Fruit fly (Drosophila melanogaster) whole organism, embryonic: ENCODE data around the gene Neurl4.

Experiments
- ATbp ChIP-seq: fragments of 200-800 bp; sonication (Bioruptor generic); optimal IDR thresholded peaks from 2 replicates; lab custom pipeline; 2017; ENCODE audit warnings: missing biosample characterization, mild to moderate bottlenecking, missing genetic modification characterization, missing genetic modification reagents
- Bgb ChIP-seq: fragments of 200-800 bp; sonication (Bioruptor generic); IDR thresholded peaks from 2 replicates; pipeline ENCODE4 v1.3.6; 2022; ENCODE audit warnings: missing biosample characterization, missing genetic modification characterization; ENCODE audit not compliant: partially characterized antibody
- CG1024 ChIP-seq: fragments of 200-800 bp; sonication (Bioruptor generic); IDR thresholded peaks from 2 replicates; pipeline ENCODE4 v1.3.6; 2022; ENCODE audit warnings: missing biosample characterization, missing genetic modification characterization
- CG10274 ChIP-seq: fragments of 200-800 bp; sonication (Bioruptor generic); optimal IDR thresholded peaks from 3 replicates; lab custom pipeline; 2017; ENCODE audit warnings: missing biosample characterization, mild to moderate bottlenecking, missing genetic modification characterization
- CG10431 ChIP-seq: fragments of 200-800 bp; sonication (Bioruptor generic); optimal IDR thresholded peaks from 3 replicates; lab custom pipeline; 2018; ENCODE audit warnings: missing biosample characterization, mild to moderate bottlenecking, missing genetic modification characterization
- CG10462 ChIP-seq: fragments of 200-800 bp; sonication (Bioruptor generic); optimal IDR thresholded peaks from 2 replicates; lab custom pipeline; 2016; ENCODE audit warnings: missing biosample characterization, missing genetic modification characterization
- CG10543 ChIP-seq: fragments of 200-800 bp; sonication (Bioruptor generic); optimal IDR thresholded peaks from 3 replicates; lab custom pipeline; 2017; ENCODE audit warnings: missing biosample characterization, mild to moderate bottlenecking, missing genetic modification characterization, moderate library complexity
- CG10979 ChIP-seq: fragments of 200-800 bp; sonication (Bioruptor generic); optimal IDR thresholded peaks from 2 replicates; lab custom pipeline; 2018; ENCODE audit warnings: missing biosample characterization, mild to moderate bottlenecking, missing genetic modification characterization, moderate library complexity
- CG11456 ChIP-seq: fragments of 200-800 bp; sonication (Bioruptor generic); IDR thresholded peaks from 3 replicates; pipeline ENCODE4 v1.3.6; 2022; ENCODE audit warnings: missing biosample characterization, missing genetic modification characterization
- CG12155 ChIP-seq: fragments of 200-800 bp; sonication (Bioruptor generic); optimal IDR thresholded peaks from 3 replicates; lab custom pipeline; 2016; ENCODE audit warnings: missing biosample characterization, missing genetic modification characterization
- CG13287 ChIP-seq: fragments of 200-800 bp; sonication (Bioruptor generic); IDR thresholded peaks from 2 replicates; pipeline ENCODE4 v1.3.6; 2022; ENCODE audit warnings: missing biosample characterization, missing genetic modification characterization; ENCODE audit not compliant: partially characterized antibody
- CG14050 ChIP-seq: fragments of 200-800 bp; sonication (Bioruptor generic); IDR thresholded peaks from 3 replicates; pipeline ENCODE4 v1.3.6; 2022; ENCODE audit warnings: missing biosample characterization, missing genetic modification characterization
- CG14441 ChIP-seq: fragments of 200-800 bp; sonication (Bioruptor generic); IDR thresholded peaks from 2 replicates; pipeline ENCODE4 v1.3.6; 2022; ENCODE audit warnings: missing biosample characterization, missing genetic modification characterization
- CG1792 ChIP-seq: fragments of 200-800 bp; sonication (Bioruptor generic); optimal IDR thresholded peaks from 2 replicates; lab custom pipeline; 2016; ENCODE audit warnings: missing biosample characterization, missing genetic modification characterization
- CG2199 ChIP-seq: fragments of 200-800 bp; sonication (Bioruptor generic); IDR thresholded peaks from 3 replicates; pipeline ENCODE4 v1.3.6; 2022; ENCODE audit warnings: missing biosample characterization, missing genetic modification characterization
- CG34422 ChIP-seq: fragments of 200-800 bp; sonication (Bioruptor generic); IDR thresholded peaks from 3 replicates; pipeline ENCODE4 v1.3.6; 2022; ENCODE audit warnings: missing biosample characterization, missing genetic modification characterization
- CG3847 ChIP-seq: fragments of 200-800 bp; sonication (Bioruptor generic); IDR thresholded peaks from 2 replicates; pipeline ENCODE4 v1.3.6; 2022; ENCODE audit warnings: missing biosample characterization, missing genetic modification characterization
- CG42726 ChIP-seq: fragments of 200-800 bp; sonication (Bioruptor generic); IDR thresholded peaks from 2 replicates; pipeline ENCODE4 v1.3.6; 2022; ENCODE audit warnings: missing biosample characterization, missing genetic modification characterization; ENCODE audit not compliant: partially characterized antibody
- CG43689 ChIP-seq: fragments of 200-800 bp; sonication (Bioruptor generic); IDR thresholded peaks from 2 replicates; pipeline ENCODE4 v1.3.6; 2022; ENCODE audit warnings: missing biosample characterization, missing genetic modification characterization
- CG6254 ChIP-seq: fragments of 200-800 bp; sonication (Bioruptor generic); optimal IDR thresholded peaks from 3 replicates; lab custom pipeline; 2017; ENCODE audit warnings: mild to moderate bottlenecking, missing biosample characterization, missing genetic modification reagents, missing genetic modification characterization
- CG6654 ChIP-seq: fragments of 200-800 bp; sonication (Bioruptor generic); optimal IDR thresholded peaks from 2 replicates; lab custom pipeline; 2017; ENCODE audit warnings: missing biosample characterization, mild to moderate bottlenecking, missing genetic modification characterization
- CG6791 ChIP-seq: fragments of 200-800 bp; sonication (Bioruptor generic); IDR thresholded peaks from 3 replicates; pipeline ENCODE4 v1.3.6; 2022; ENCODE audit warnings: missing biosample characterization, missing genetic modification characterization; ENCODE audit not compliant: partially characterized antibody
- CG8359 ChIP-seq: fragments of 200-800 bp; sonication (Bioruptor generic); optimal IDR thresholded peaks from 2 replicates; lab custom pipeline; 2017; ENCODE audit warnings: missing biosample characterization, mild to moderate bottlenecking, missing genetic modification characterization, borderline replicate concordance
- CG8924 ChIP-seq: fragments of 200-800 bp; optimal IDR thresholded peaks from 3 replicates; lab custom pipeline; 2019; ENCODE audit warnings: missing biosample characterization, mild to moderate bottlenecking, missing genetic modification characterization, moderate library complexity
- CG9437 ChIP-seq: fragments of 200-800 bp; sonication (Bioruptor generic); optimal IDR thresholded peaks from 2 replicates; lab custom pipeline; 2018; ENCODE audit warnings: missing biosample characterization, mild to moderate bottlenecking, missing genetic modification characterization
- CG9609 ChIP-seq: fragments of 200-800 bp; sonication (Bioruptor generic); optimal IDR thresholded peaks from 3 replicates; lab custom pipeline; 2016; ENCODE audit warnings: missing biosample characterization, missing genetic modification characterization
- Camta ChIP-seq: fragments of 200-800 bp; sonication (Bioruptor generic); optimal IDR thresholded peaks from 2 replicates; lab custom pipeline; 2016; ENCODE audit warnings: missing biosample characterization, missing genetic modification characterization
- Fer2 ChIP-seq: fragments of 200-800 bp; sonication (Bioruptor generic); optimal IDR thresholded peaks from 2 replicates; lab custom pipeline; 2018; ENCODE audit warnings: missing biosample characterization, mild to moderate bottlenecking, missing genetic modification characterization, moderate library complexity
- Meics ChIP-seq: fragments of 200-800 bp; sonication (Bioruptor generic); optimal IDR thresholded peaks from 2 replicates; lab custom pipeline; 2017; ENCODE audit warnings: missing biosample characterization, mild to moderate bottlenecking, missing genetic modification characterization
- NC2β ChIP-seq: fragments of 200-800 bp; sonication (Bioruptor generic); optimal IDR thresholded peaks from 2 replicates; lab custom pipeline; 2016; ENCODE audit warnings: missing biosample characterization, missing genetic modification characterization
- Nf-YA ChIP-seq: fragments of 200-800 bp; sonication (Bioruptor generic); IDR thresholded peaks from 2 replicates; pipeline ENCODE4 v1.3.6; 2022; ENCODE audit warnings: missing biosample characterization, missing genetic modification characterization
- PHDP ChIP-seq: fragments of 200-800 bp; sonication (Bioruptor generic); optimal IDR thresholded peaks from 3 replicates; lab custom pipeline; 2018; ENCODE audit warnings: missing biosample characterization, mild to moderate bottlenecking, missing genetic modification characterization, moderate library complexity
- Taf1 ChIP-seq: fragments of 200-800 bp; sonication (Bioruptor generic); IDR thresholded peaks from 2 replicates; pipeline ENCODE4 v1.3.6; 2022; ENCODE audit warnings: missing biosample characterization, missing genetic modification characterization
- bcd ChIP-seq: fragments of 200-800 bp; sonication (Bioruptor generic); optimal IDR thresholded peaks from 2 replicates; lab custom pipeline; 2017; ENCODE audit warnings: missing biosample characterization, mild to moderate bottlenecking, missing genetic modification characterization
- cad ChIP-seq: fragments of >200 bp; optimal IDR thresholded peaks from 2 replicates; lab custom pipeline; 2017; ENCODE audit warnings: missing biosample characterization, missing genetic modification characterization
- caup ChIP-seq: fragments of 200-800 bp; sonication (Bioruptor generic); optimal IDR thresholded peaks from 3 replicates; lab custom pipeline; 2017; ENCODE audit warnings: missing biosample characterization, mild to moderate bottlenecking, missing genetic modification characterization, moderate library complexity; ENCODE audit not compliant: severe bottlenecking
- eve ChIP-seq, 2 experiments: fragments of >200 bp; optimal IDR thresholded peaks; 2 replicates each; lab custom pipeline; 2017; ENCODE audit warnings: missing biosample characterization in 2 of 2, missing genetic modification characterization in 2 of 2
- fru ChIP-seq: fragments of >200 bp; optimal IDR thresholded peaks from 2 replicates; lab custom pipeline; 2017
- ftz-f1 ChIP-seq: fragments of 200-800 bp; sonication (Bioruptor generic); optimal IDR thresholded peaks from 2 replicates; lab custom pipeline; 2016; ENCODE audit warnings: missing biosample characterization, missing genetic modification characterization
- gcm2 ChIP-seq: fragments of 200-800 bp; sonication (Bioruptor generic); optimal IDR thresholded peaks from 2 replicates; lab custom pipeline; 2016; ENCODE audit warnings: missing biosample characterization, missing genetic modification characterization
- grau ChIP-seq: fragments of 200-800 bp; optimal IDR thresholded peaks from 3 replicates; lab custom pipeline; 2019; ENCODE audit warnings: missing biosample characterization, mild to moderate bottlenecking, missing genetic modification characterization, moderate library complexity
- hbn ChIP-seq: fragments of 200-800 bp; sonication (Bioruptor generic); IDR thresholded peaks from 2 replicates; pipeline ENCODE4 v1.3.6; 2022; ENCODE audit warnings: missing biosample characterization, missing genetic modification characterization; ENCODE audit not compliant: partially characterized antibody
- insv ChIP-seq, 2 experiments: fragments of 200-800 bp; sonication (Bioruptor generic); optimal IDR thresholded peaks; 3 replicates each; lab custom pipeline; 2016 to 2018; ENCODE audit warnings: missing biosample characterization in 2 of 2, missing genetic modification characterization in 2 of 2
- knrl ChIP-seq: fragments of 200-800 bp; sonication (Bioruptor generic); IDR thresholded peaks from 3 replicates; pipeline ENCODE4 v1.3.6; 2022; ENCODE audit warnings: missing biosample characterization, missing genetic modification characterization; ENCODE audit not compliant: partially characterized antibody
- pros ChIP-seq: fragments of 200-800 bp; sonication (Bioruptor generic); optimal IDR thresholded peaks from 3 replicates; lab custom pipeline; 2019; ENCODE audit warnings: missing biosample characterization, mild to moderate bottlenecking, missing genetic modification characterization, moderate library complexity
- sob ChIP-seq: fragments of 200-800 bp; sonication (Bioruptor generic); IDR thresholded peaks from 2 replicates; pipeline ENCODE4 v1.3.6; 2022; ENCODE audit warnings: missing biosample characterization, missing genetic modification characterization
- stc ChIP-seq: fragments of 200-800 bp; sonication (Bioruptor generic); IDR thresholded peaks from 2 replicates; pipeline ENCODE4 v1.3.6; 2022; ENCODE audit warnings: missing biosample characterization, missing genetic modification characterization
- ttk ChIP-seq: fragments of 200-800 bp; sonication (Bioruptor generic); IDR thresholded peaks from 2 replicates; pipeline ENCODE4 v2.1.2; 2022; ENCODE audit warnings: missing biosample characterization, missing genetic modification characterization
- vfl ChIP-seq: fragments of 200-800 bp; sonication (Bioruptor generic); optimal IDR thresholded peaks from 2 replicates; lab custom pipeline; 2016; ENCODE audit warnings: missing biosample characterization, missing genetic modification characterization

Neurl4 gene

dm6 chr3L:14037655-14038644, 11.7 kb downstream of the Neurl4 start (continued):
- no peak for TF ChIP-seq ftz-f1 (GFP tag; lab: Kevin White, UChicago)
- no peak for TF ChIP-seq CG10462 (GFP tag; lab: Kevin White, UChicago)
- TF ChIP-seq ATbp (GFP tag; lab: Kevin White, UChicago) = no peak
- TF ChIP-seq CG6254 (GFP tag; lab: Kevin White, UChicago) = no peak
- peak; percentile 51 for TF ChIP-seq CG13287 (GFP tag; lab: Robert Waterston, UW)
- peak; percentile 12 for TF ChIP-seq CG8924
- TF ChIP-seq CG10543 (GFP tag; lab: Kevin White, UChicago) = peak; percentile 12
- no peak for TF ChIP-seq ttk
- no peak for TF ChIP-seq knrl (GFP tag; lab: Robert Waterston, UW)
- no peak for TF ChIP-seq CG1024 (GFP tag; lab: Robert Waterston, UW)
- TF ChIP-seq pros (GFP tag; lab: Kevin White, UChicago) = no peak
- TF ChIP-seq grau (tag; lab: Kevin White, UChicago) = peak; percentile 81
- TF ChIP-seq CG14050 (GFP tag; lab: Robert Waterston, UW) = no peak
- TF ChIP-seq CG12155 (GFP tag; lab: Kevin White, UChicago) = no peak
- TF ChIP-seq fru (lab: Kevin White, UChicago) = no peak
- TF ChIP-seq eve (GFP tag; optimal IDR thresholded peaks at IDR 0.05; lab: Kevin White, UChicago) = no peak
- no peak for TF ChIP-seq CG10274 (GFP tag; lab: Kevin White, UChicago)
- TF ChIP-seq sob (GFP tag; lab: Robert Waterston, UW) = peak; percentile 35; the same call in 1 of the 2 replicates
- peak; percentile 18; the same call in 1 of the 3 replicates for TF ChIP-seq CG6791
- no peak for TF ChIP-seq Fer2 (tag; lab: Kevin White, UChicago)
- no peak for TF ChIP-seq stc (GFP tag; lab: Robert Waterston, UW)
- no peak for TF ChIP-seq Meics (GFP tag; lab: Kevin White, UChicago)
- TF ChIP-seq caup (GFP tag; lab: Kevin White, UChicago) = no peak
- TF ChIP-seq CG11456 (GFP tag; lab: Robert Waterston, UW) = 0 out of 3 replicates have a peak, but pooled peaks have one; percentile 21
- no peak for TF ChIP-seq Camta
- TF ChIP-seq CG6654 (GFP tag; lab: Kevin White, UChicago) = no peak
- TF ChIP-seq CG42726 (GFP tag; lab: Robert Waterston, UW) = no peak
- TF ChIP-seq insv (GFP tag; optimal IDR thresholded peaks at IDR 0.05; lab: Kevin White, UChicago) = peak in 1 of 2 experiments; percentile 2
- no peak for TF ChIP-seq CG43689
- TF ChIP-seq gcm2 (GFP tag; lab: Kevin White, UChicago) = no peak
- no peak for TF ChIP-seq vfl (GFP tag; lab: Kevin White, UChicago)
- no peak for TF ChIP-seq CG14441
- TF ChIP-seq CG9437 = no peak
- TF ChIP-seq cad (GFP tag; lab: Kevin White, UChicago) = no peak
- TF ChIP-seq CG3847 (GFP tag; lab: Robert Waterston, UW) = no peak
- peak; percentile 42 for TF ChIP-seq hbn (GFP tag; lab: Robert Waterston, UW)
- TF ChIP-seq CG2199 (GFP tag; lab: Robert Waterston, UW) = no peak
- no peak for TF ChIP-seq Nf-YA (GFP tag; lab: Robert Waterston, UW)
- no peak for TF ChIP-seq bcd (GFP tag; lab: Kevin White, UChicago)
- no peak for TF ChIP-seq NC2β (GFP tag; lab: Kevin White, UChicago)
- no peak for TF ChIP-seq Taf1 (GFP tag; lab: Robert Waterston, UW)
- no peak for TF ChIP-seq CG9609
- TF ChIP-seq Bgb (GFP tag; lab: Robert Waterston, UW) = no peak
- TF ChIP-seq CG8359 (GFP tag; lab: Kevin White, UChicago) = no peak
- no peak for TF ChIP-seq CG10979 (tag; lab: Kevin White, UChicago)
- no peak for TF ChIP-seq PHDP (tag; lab: Kevin White, UChicago)
- no peak for TF ChIP-seq CG1792 (GFP tag; lab: Kevin White, UChicago)
- TF ChIP-seq CG10431 = no peak
- TF ChIP-seq CG34422 = peak; percentile 94; the same call in 2 of the 3 replicates
